Fruit fly (Drosophila melanogaster): ENCODE data around the gene SerRS-m.

Gene SerRS-m

DNA sequence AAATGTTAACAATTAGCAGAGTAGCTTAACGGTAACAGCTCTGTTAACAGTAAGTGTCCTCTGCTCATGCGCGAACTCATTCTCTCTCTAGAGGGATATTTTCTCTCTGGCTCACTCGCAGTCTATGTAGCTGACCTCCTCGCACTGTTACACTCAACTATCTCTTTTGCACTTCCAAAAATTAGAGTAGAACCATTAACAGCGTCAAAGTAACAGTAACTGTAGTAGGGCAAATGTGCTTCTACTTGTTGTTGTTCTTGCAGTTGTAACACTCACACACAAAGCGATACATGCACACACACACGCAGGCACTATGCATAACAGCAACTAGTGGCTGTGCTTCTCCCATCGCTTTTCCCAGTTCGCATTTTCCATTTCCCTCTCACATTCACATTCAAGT, 38.6 kb downstream of the SerRS-m start:
- TF ChIP-seq dmrt93B (GFP tag; optimal IDR thresholded peaks at IDR 0.05) (no peak), dsf (GFP tag; optimal IDR thresholded peaks at IDR 0.05; ENCODE audit: borderline replicate concordance) (no peak), usp (GFP tag; optimal IDR thresholded peaks at IDR 0.05) (no peak), dl (GFP tag; optimal IDR thresholded peaks at IDR 0.05; ENCODE audit: insufficient read depth in 1 of 2, partially characterized antibody in 2 of 2) (no peak), Mio (GFP tag; optimal IDR thresholded peaks at IDR 0.05) (no peak), GATAd (GFP tag; optimal IDR thresholded peaks at IDR 0.05) (no peak), h (GFP tag; optimal IDR thresholded peaks at IDR 0.05) (no peak), HLH106 (tag; optimal IDR thresholded peaks at IDR 0.05) (no peak), jim (GFP tag; optimal IDR thresholded peaks at IDR 0.05) (no peak), CrebA (GFP tag; optimal IDR thresholded peaks at IDR 0.05; ENCODE audit: borderline replicate concordance) (no peak), Hr78 (GFP tag; optimal IDR thresholded peaks at IDR 0.05) (no peak), lola (GFP tag; optimal IDR thresholded peaks at IDR 0.05) (no peak), Dif (GFP tag; optimal IDR thresholded peaks at IDR 0.05; ENCODE audit: partially characterized antibody) (no peak), tai (GFP tag; optimal IDR thresholded peaks at IDR 0.05) (no peak), N (GFP tag; optimal IDR thresholded peaks at IDR 0.05) (no peak), brk (GFP tag; optimal IDR thresholded peaks at IDR 0.05) (no peak), sage (GFP tag; optimal IDR thresholded peaks at IDR 0.05) (no peak)

DNA sequence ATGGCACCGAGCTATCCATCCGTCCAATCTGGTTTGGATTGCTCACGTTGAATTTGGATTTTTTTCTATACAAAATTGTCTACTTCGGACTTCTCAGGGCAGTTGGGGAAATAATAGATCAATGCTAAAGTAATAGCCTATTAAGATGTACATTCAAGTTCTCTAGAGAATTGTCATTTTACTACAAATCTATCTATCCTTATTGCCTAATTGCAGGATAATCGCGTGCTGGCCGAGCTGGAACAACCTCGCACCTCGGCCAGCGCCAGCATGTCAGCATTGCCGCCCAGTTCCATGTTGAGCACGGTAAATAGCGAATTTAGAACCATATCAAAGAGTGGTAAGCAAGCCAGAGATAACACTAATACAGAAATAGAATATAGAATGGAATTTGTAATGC, 42.4 kb downstream of the SerRS-m start, which contains the start of gene h-cup:
Gene h-cup, minus strand, starts transcription at position 101 of the 400 bp plus-strand sequence.
- TF ChIP-seq Dfd (GFP tag; optimal IDR thresholded peaks at IDR 0.05) (no peak), Hr78 (GFP tag; optimal IDR thresholded peaks at IDR 0.05) (no peak), Sp1 (GFP tag; optimal IDR thresholded peaks at IDR 0.05) (no peak), Mio (GFP tag; optimal IDR thresholded peaks at IDR 0.05) (no peak), GATAd (GFP tag; optimal IDR thresholded peaks at IDR 0.05) (no peak)

Measured in whole organism, wandering third instar larva.